Worm (Caenorhabditis elegans): ENCODE measurements around the gene R07E3.4.

R07E3.4 gene

ce11 chrX:10301920-10302319 lies 31.2 kb downstream of the R07E3.4 start:
- TF ChIP-seq W03F9.2 (tag; optimal IDR thresholded peaks at IDR 0.05) (no peak), dao-5 (tag; optimal IDR thresholded peaks at IDR 0.05) (no peak), him-1 (tag; optimal IDR thresholded peaks at IDR 0.05) (no peak)

DNA sequence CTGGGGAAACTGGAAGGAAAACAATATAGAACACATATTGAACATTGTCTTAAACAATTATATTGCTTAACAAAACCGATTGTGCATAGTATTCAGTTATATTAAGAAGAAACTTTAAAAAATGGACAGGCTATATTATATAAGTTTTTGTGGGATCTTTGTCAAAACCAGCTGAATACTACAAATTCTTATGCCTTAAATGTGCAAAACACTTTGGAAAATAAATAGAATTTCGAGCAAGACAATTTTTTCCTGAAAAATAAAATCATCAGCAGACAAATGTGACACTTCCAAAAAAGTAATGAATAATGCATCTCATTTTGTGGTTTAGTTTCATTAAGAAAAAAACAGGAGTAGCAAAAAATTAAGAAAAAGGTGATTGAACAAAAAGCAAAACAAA lies 35.7 kb downstream of the R07E3.4 start:
- no peak for TF ChIP-seq him-1 (tag; optimal IDR thresholded peaks at IDR 0.05)
- TF ChIP-seq dao-5 (tag; optimal IDR thresholded peaks at IDR 0.05) = no peak
- no peak for TF ChIP-seq W03F9.2 (tag; optimal IDR thresholded peaks at IDR 0.05)

DNA sequence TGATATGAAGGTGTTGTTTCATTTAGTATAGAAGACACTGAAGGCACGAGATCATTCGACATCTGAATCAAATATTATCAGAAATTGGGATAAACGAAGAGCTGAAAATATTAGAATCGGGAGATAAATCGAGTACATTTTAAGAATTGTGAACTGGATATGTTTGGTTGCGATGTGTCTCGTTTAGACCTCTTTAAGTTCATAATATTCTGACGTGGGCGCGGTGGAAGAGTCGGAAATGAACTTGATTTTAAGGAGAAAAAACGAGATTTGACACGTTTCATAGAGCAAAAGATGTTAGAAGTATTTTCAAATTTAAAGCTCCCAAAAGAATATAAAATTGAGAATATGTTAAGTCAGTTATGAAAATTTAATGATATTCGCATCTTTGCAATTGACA lies 47.5 kb downstream of the R07E3.4 start, which contains the start of gene npr-6:
Gene npr-6 (minus strand): TSS at position 101 of the 400 bp plus-strand sequence.
- TF ChIP-seq him-1 (tag; optimal IDR thresholded peaks at IDR 0.05) (no peak), W03F9.2 (tag; optimal IDR thresholded peaks at IDR 0.05) (no peak), dao-5 (tag; optimal IDR thresholded peaks at IDR 0.05) (no peak)

Measured in whole organism, L4/young adult.